Worm (Caenorhabditis elegans) whole organism, L2 larva: ENCODE results near the gene F44E2.4.

Experiments
- C34F6.9 ChIP-seq: fragments of 150-350 bp; optimal IDR thresholded peaks from 2 replicates; lab custom pipeline; 2014; ENCODE audit warnings: missing biosample characterization, missing genetic modification characterization
- F13H6.1 ChIP-seq: sonication (generic microtip); optimal IDR thresholded peaks from 2 replicates; lab custom pipeline; 2016; ENCODE audit warnings: missing genetic modification characterization, missing compliant biosample characterization
- R02D3.7 ChIP-seq: fragments of 150-350 bp; optimal IDR thresholded peaks from 2 replicates; lab custom pipeline; 2014; ENCODE audit warnings: missing biosample characterization, missing genetic modification characterization
- Y55F3AM.14 ChIP-seq: fragments of 200-800 bp; sonication (Bioruptor generic); optimal IDR thresholded peaks from 2 replicates; lab custom pipeline; 2018; ENCODE audit warnings: mild to moderate bottlenecking, missing genetic modification characterization, missing compliant biosample characterization
- ZK546.5 ChIP-seq: sonication (generic microtip); optimal IDR thresholded peaks from 2 replicates; lab custom pipeline; 2017; ENCODE audit warnings: missing biosample characterization, missing genetic modification characterization
- alr-1 ChIP-seq: fragments of 150-350 bp; optimal IDR thresholded peaks from 2 replicates; lab custom pipeline; 2014; ENCODE audit warnings: missing biosample characterization, missing genetic modification characterization
- aly-2 ChIP-seq: fragments of 150-350 bp; optimal IDR thresholded peaks from 2 replicates; lab custom pipeline; 2014; ENCODE audit warnings: missing biosample characterization, missing genetic modification characterization
- ama-1 ChIP-seq: fragments of 150-350 bp; optimal IDR thresholded peaks from 2 replicates; lab custom pipeline; 2018; ENCODE audit warnings: inconsistent platforms
- blmp-1 ChIP-seq: sonication (generic microtip); optimal IDR thresholded peaks from 2 replicates; lab custom pipeline; 2017; ENCODE audit warnings: missing genetic modification characterization, mild to moderate bottlenecking, missing compliant biosample characterization, antibody characterized with exemption, moderate library complexity; ENCODE audit not compliant: insufficient read depth
- ceh-16 ChIP-seq: fragments of 150-350 bp; optimal IDR thresholded peaks from 2 replicates; lab custom pipeline; 2014; ENCODE audit warnings: missing biosample characterization, missing genetic modification characterization
- ceh-82 ChIP-seq: fragments of 150-350 bp; optimal IDR thresholded peaks from 2 replicates; lab custom pipeline; 2014; ENCODE audit warnings: missing biosample characterization, missing genetic modification characterization
- crh-2 ChIP-seq: sonication (generic microtip); optimal IDR thresholded peaks from 2 replicates; lab custom pipeline; 2017; ENCODE audit warnings: missing biosample characterization, missing genetic modification characterization
- dmd-4 ChIP-seq: sonication (generic microtip); optimal IDR thresholded peaks from 2 replicates; lab custom pipeline; 2017; ENCODE audit warnings: missing biosample characterization, missing genetic modification characterization
- egl-27 ChIP-seq: sonication (generic microtip); optimal IDR thresholded peaks from 3 replicates; lab custom pipeline; 2017; ENCODE audit warnings: missing biosample characterization, missing genetic modification reagents, missing genetic modification characterization
- elt-1 ChIP-seq: fragments of 150-350 bp; optimal IDR thresholded peaks from 2 replicates; lab custom pipeline; 2014; ENCODE audit warnings: missing biosample characterization, missing genetic modification characterization
- elt-3 ChIP-seq: sonication (generic microtip); optimal IDR thresholded peaks from 2 replicates; lab custom pipeline; 2017; ENCODE audit warnings: missing biosample characterization, missing genetic modification characterization
- fos-1 ChIP-seq: fragments of 150-350 bp; optimal IDR thresholded peaks from 2 replicates; lab custom pipeline; 2014; ENCODE audit warnings: missing biosample characterization, missing genetic modification characterization
- gmeb-1 ChIP-seq: fragments of 150-350 bp; optimal IDR thresholded peaks from 2 replicates; lab custom pipeline; 2014; ENCODE audit warnings: missing biosample characterization, missing genetic modification characterization
- lin-11 ChIP-seq: fragments of 150-350 bp; sonication (generic microtip); optimal IDR thresholded peaks from 2 replicates; lab custom pipeline; 2014; ENCODE audit warnings: missing biosample characterization, missing genetic modification characterization, inconsistent platforms, mixed read lengths
- lin-13 ChIP-seq: fragments of 150-350 bp; optimal IDR thresholded peaks from 2 replicates; lab custom pipeline; 2014; ENCODE audit warnings: missing biosample characterization, missing genetic modification reagents, missing genetic modification characterization
- lin-39 ChIP-seq: fragments of 150-350 bp; optimal IDR thresholded peaks from 2 replicates; lab custom pipeline; 2014; ENCODE audit warnings: missing biosample characterization, missing genetic modification reagents, missing genetic modification characterization
- lsy-2 ChIP-seq, 2 experiments: fragments of 150-350 bp in 1 of 2; sonication (generic microtip) in 1 of 2; optimal IDR thresholded peaks; 2 replicates each; lab custom pipeline; 2014 to 2017; ENCODE audit warnings: missing biosample characterization in 2 of 2, missing genetic modification characterization in 2 of 2
- mab-5 ChIP-seq: fragments of 150-350 bp; optimal IDR thresholded peaks from 2 replicates; lab custom pipeline; 2014; ENCODE audit warnings: missing biosample characterization, missing genetic modification characterization
- mbf-1 ChIP-seq: sonication (generic microtip); optimal IDR thresholded peaks from 2 replicates; lab custom pipeline; 2017; ENCODE audit warnings: missing biosample characterization, missing genetic modification characterization
- mdl-1 ChIP-seq, 2 experiments: fragments of 150-350 bp in 1 of 2; sonication (generic microtip) in 1 of 2; optimal IDR thresholded peaks; 2 replicates each; lab custom pipeline; 2017; ENCODE audit warnings: missing biosample characterization in 2 of 2, missing genetic modification characterization in 2 of 2
- nhr-10 ChIP-seq: sonication (generic microtip); optimal IDR thresholded peaks from 2 replicates; lab custom pipeline; 2017; ENCODE audit warnings: missing biosample characterization, missing genetic modification characterization
- nhr-11 ChIP-seq: fragments of 150-350 bp; optimal IDR thresholded peaks from 2 replicates; lab custom pipeline; 2014; ENCODE audit warnings: missing biosample characterization, missing genetic modification characterization
- nhr-12 ChIP-seq: fragments of 150-350 bp; optimal IDR thresholded peaks from 2 replicates; lab custom pipeline; 2014; ENCODE audit warnings: missing biosample characterization, missing genetic modification characterization
- nhr-129 ChIP-seq: fragments of 150-350 bp; optimal IDR thresholded peaks from 2 replicates; lab custom pipeline; 2014; ENCODE audit warnings: missing biosample characterization, missing genetic modification characterization
- nhr-21 ChIP-seq: fragments of 150-350 bp; optimal IDR thresholded peaks from 2 replicates; lab custom pipeline; 2014; ENCODE audit warnings: missing biosample characterization, missing genetic modification characterization
- nhr-23 ChIP-seq: fragments of 150-350 bp; optimal IDR thresholded peaks from 2 replicates; lab custom pipeline; 2014; ENCODE audit warnings: missing biosample characterization, missing genetic modification reagents, missing genetic modification characterization
- nhr-237 ChIP-seq: fragments of 150-350 bp; optimal IDR thresholded peaks from 2 replicates; lab custom pipeline; 2014; ENCODE audit warnings: missing biosample characterization, missing genetic modification characterization
- nhr-25 ChIP-seq: fragments of 150-350 bp; sonication (generic microtip); optimal IDR thresholded peaks from 3 replicates; lab custom pipeline; 2014; ENCODE audit warnings: missing biosample characterization, missing genetic modification characterization
- nhr-6 ChIP-seq: fragments of 150-350 bp; optimal IDR thresholded peaks from 2 replicates; lab custom pipeline; 2014; ENCODE audit warnings: missing biosample characterization, missing genetic modification characterization
- nhr-77 ChIP-seq: fragments of 150-350 bp; optimal IDR thresholded peaks from 2 replicates; lab custom pipeline; 2014; ENCODE audit warnings: missing biosample characterization, missing genetic modification characterization
- peb-1 ChIP-seq: fragments of 150-350 bp; optimal IDR thresholded peaks from 2 replicates; lab custom pipeline; 2014; ENCODE audit warnings: missing biosample characterization, missing genetic modification characterization
- sem-4 ChIP-seq: fragments of 150-350 bp; optimal IDR thresholded peaks from 2 replicates; lab custom pipeline; 2014; ENCODE audit warnings: missing biosample characterization, missing genetic modification reagents, missing genetic modification characterization
- skn-1 ChIP-seq: sonication (generic microtip); optimal IDR thresholded peaks from 2 replicates; lab custom pipeline; 2017; ENCODE audit warnings: missing biosample characterization, missing genetic modification characterization
- sma-3 ChIP-seq: sonication (generic microtip); optimal IDR thresholded peaks from 2 replicates; lab custom pipeline; 2016; ENCODE audit warnings: missing genetic modification reagents, missing genetic modification characterization, missing compliant biosample characterization
- sma-9 ChIP-seq, 2 experiments: fragments of 150-350 bp in 1 of 2; sonication (generic microtip) in 1 of 2; optimal IDR thresholded peaks; 2 replicates each; lab custom pipeline; 2014 to 2016; ENCODE audit warnings: missing genetic modification characterization in 2 of 2, mild to moderate bottlenecking in 1 of 2, missing biosample characterization in 1 of 2, missing compliant biosample characterization in 1 of 2, missing genetic modification reagents in 1 of 2, moderate library complexity in 1 of 2
- snpc-4 ChIP-seq: fragments of 150-350 bp; optimal IDR thresholded peaks from 2 replicates; lab custom pipeline; 2014; ENCODE audit warnings: missing biosample characterization, missing genetic modification characterization
- unc-39 ChIP-seq: fragments of 150-350 bp; optimal IDR thresholded peaks from 2 replicates; lab custom pipeline; 2014; ENCODE audit warnings: missing biosample characterization, missing genetic modification characterization
- unc-55 ChIP-seq: fragments of 150-350 bp; sonication (generic microtip); optimal IDR thresholded peaks from 3 replicates; lab custom pipeline; 2014; ENCODE audit warnings: missing biosample characterization, missing genetic modification reagents, missing genetic modification characterization
- unc-62 ChIP-seq: fragments of 150-350 bp; optimal IDR thresholded peaks from 2 replicates; lab custom pipeline; 2014; ENCODE audit warnings: missing biosample characterization, missing genetic modification reagents, missing genetic modification characterization
- zag-1 ChIP-seq: fragments of 150-350 bp; optimal IDR thresholded peaks from 2 replicates; lab custom pipeline; 2014; ENCODE audit warnings: missing biosample characterization, missing genetic modification characterization
- ztf-1 ChIP-seq: fragments of 200-800 bp; sonication (Bioruptor generic); conservative IDR thresholded peaks from 2 replicates; pipeline ENCODE4 v1.3.6; 2022; ENCODE audit warnings: missing genetic modification characterization, missing compliant biosample characterization
- ztf-11 ChIP-seq: sonication (generic microtip); optimal IDR thresholded peaks from 2 replicates; lab custom pipeline; 2017; ENCODE audit warnings: missing biosample characterization, missing genetic modification characterization
- ztf-4 ChIP-seq: fragments of 150-350 bp; optimal IDR thresholded peaks from 2 replicates; lab custom pipeline; 2014; ENCODE audit warnings: missing biosample characterization, missing genetic modification characterization

Gene F44E2.4

ce11 chrIII:8866983-8867842, 29.0 kb upstream of the F44E2.4 start:
- TF ChIP-seq lsy-2 (tag; optimal IDR thresholded peaks at IDR 0.05; lab: Kevin White, UChicago) = peak in 1 of 2 experiments; percentile 32
- TF ChIP-seq fos-1 (tag; lab: Kevin White, UChicago) = peak; percentile 65
- TF ChIP-seq Y55F3AM.14 (GFP tag; lab: Kevin White, UChicago) = no peak
- TF ChIP-seq ztf-4 = no peak
- TF ChIP-seq peb-1 (tag; lab: Kevin White, UChicago) = no peak
- peak; percentile 43 for TF ChIP-seq nhr-25 (tag; lab: Kevin White, UChicago)
- TF ChIP-seq F13H6.1 (tag; lab: Kevin White, UChicago) = peak; percentile 8
- TF ChIP-seq dmd-4 (tag; lab: Kevin White, UChicago) = no peak
- peak; percentile 16 for TF ChIP-seq nhr-129 (tag; lab: Kevin White, UChicago)
- no peak for TF ChIP-seq egl-27 (tag; lab: Kevin White, UChicago)
- no peak for TF ChIP-seq nhr-10
- TF ChIP-seq unc-62 (GFP tag; lab: Kevin White, UChicago) = no peak
- TF ChIP-seq sem-4 (tag; lab: Kevin White, UChicago) = no peak
- no peak for TF ChIP-seq alr-1 (tag; lab: Kevin White, UChicago)
- TF ChIP-seq skn-1 = no peak
- TF ChIP-seq ztf-1 (GFP tag; lab: Robert Waterston, UW) = no peak
- TF ChIP-seq mdl-1 (tag; optimal IDR thresholded peaks at IDR 0.05; lab: Kevin White, UChicago) = no peak
- peak; percentile 64 for TF ChIP-seq sma-3 (GFP tag; lab: Kevin White, UChicago)
- TF ChIP-seq ceh-82 (tag; lab: Kevin White, UChicago) = no peak
- no peak for TF ChIP-seq elt-1 (tag; lab: Kevin White, UChicago)
- TF ChIP-seq nhr-6 (tag; lab: Kevin White, UChicago) = no peak
- no peak for TF ChIP-seq nhr-23 (tag; lab: Kevin White, UChicago)
- TF ChIP-seq unc-55 (GFP tag; lab: Kevin White, UChicago) = no peak
- no peak for TF ChIP-seq nhr-21
- TF ChIP-seq zag-1 = no peak
- TF ChIP-seq snpc-4 (tag; lab: Kevin White, UChicago) = no peak
- TF ChIP-seq elt-3 (tag; lab: Kevin White, UChicago) = no peak
- no peak for TF ChIP-seq R02D3.7
- TF ChIP-seq gmeb-1 (tag; lab: Kevin White, UChicago) = no peak
- TF ChIP-seq nhr-237 (tag; lab: Kevin White, UChicago) = no peak
- no peak for TF ChIP-seq nhr-77
- TF ChIP-seq aly-2 (tag; lab: Kevin White, UChicago) = no peak
- TF ChIP-seq lin-39 (tag; lab: Kevin White, UChicago) = no peak
- no peak for TF ChIP-seq C34F6.9 (tag; lab: Kevin White, UChicago)
- peak; percentile 44 for TF ChIP-seq sma-9 (GFP tag; optimal IDR thresholded peaks at IDR 0.05; lab: Kevin White, UChicago)
- no peak for TF ChIP-seq sma-9 (tag; optimal IDR thresholded peaks at IDR 0.05; lab: Kevin White, UChicago)
- TF ChIP-seq ama-1 (lab: Kevin White, UChicago) = peak; percentile 87
- TF ChIP-seq nhr-12 = no peak
- TF ChIP-seq unc-39 (tag; lab: Kevin White, UChicago) = no peak
- peak; percentile 23 for TF ChIP-seq lin-13 (GFP tag; lab: Kevin White, UChicago)
- TF ChIP-seq lin-11 (tag; lab: Kevin White, UChicago) = no peak
- TF ChIP-seq mab-5 (tag; lab: Kevin White, UChicago) = no peak
- no peak for TF ChIP-seq ceh-16 (tag; lab: Kevin White, UChicago)
- peak; percentile 58 for TF ChIP-seq crh-2
- peak; percentile 68 for TF ChIP-seq blmp-1
- no peak for TF ChIP-seq ztf-11 (tag; lab: Kevin White, UChicago)
- no peak for TF ChIP-seq nhr-11
- no peak for TF ChIP-seq mbf-1 (tag; lab: Kevin White, UChicago)
- no peak for TF ChIP-seq ZK546.5 (tag; lab: Kevin White, UChicago)
